Worm (Caenorhabditis elegans): Measurements from ENCODE around the gene W04E12.3.

W04E12.3 gene

DNA sequence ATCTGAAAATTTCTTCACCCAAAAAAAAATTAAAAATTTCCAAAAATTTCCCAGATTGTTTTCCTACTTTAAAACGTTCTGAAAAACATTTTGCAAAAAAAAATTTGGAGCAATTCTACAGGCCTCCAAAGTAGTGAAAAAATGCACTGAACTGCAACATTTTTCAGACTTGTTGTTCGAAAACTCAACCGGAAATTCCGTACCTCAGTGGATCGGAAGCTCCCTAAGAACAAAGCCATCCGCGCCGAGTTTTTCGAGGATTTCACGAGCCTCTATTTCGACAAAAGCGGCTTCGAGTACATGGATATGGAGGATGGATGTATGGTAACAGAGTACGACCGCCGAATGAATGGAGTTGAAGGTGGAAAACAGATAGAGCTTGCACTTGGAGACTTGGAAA, 3.6 kb upstream of the W04E12.3 start, which contains the start of gene fbxa-131:
TSS of gene fbxa-131 (plus strand) at position 301 of the 400 bp plus-strand sequence.
- TF ChIP-seq elt-3 (tag; optimal IDR thresholded peaks at IDR 0.05), result no peak
- no peak for TF ChIP-seq ceh-82 (tag; optimal IDR thresholded peaks at IDR 0.05)
- no peak for TF ChIP-seq egl-27 (tag; optimal IDR thresholded peaks at IDR 0.05)
- no peak for TF ChIP-seq fos-1 (tag; optimal IDR thresholded peaks at IDR 0.05)
- no peak for TF ChIP-seq egl-5 (tag; optimal IDR thresholded peaks at IDR 0.05)
- no peak for TF ChIP-seq hmg-11 (tag; optimal IDR thresholded peaks at IDR 0.05)
- TF ChIP-seq lsy-12 (tag; optimal IDR thresholded peaks at IDR 0.05), result no peak

DNA sequence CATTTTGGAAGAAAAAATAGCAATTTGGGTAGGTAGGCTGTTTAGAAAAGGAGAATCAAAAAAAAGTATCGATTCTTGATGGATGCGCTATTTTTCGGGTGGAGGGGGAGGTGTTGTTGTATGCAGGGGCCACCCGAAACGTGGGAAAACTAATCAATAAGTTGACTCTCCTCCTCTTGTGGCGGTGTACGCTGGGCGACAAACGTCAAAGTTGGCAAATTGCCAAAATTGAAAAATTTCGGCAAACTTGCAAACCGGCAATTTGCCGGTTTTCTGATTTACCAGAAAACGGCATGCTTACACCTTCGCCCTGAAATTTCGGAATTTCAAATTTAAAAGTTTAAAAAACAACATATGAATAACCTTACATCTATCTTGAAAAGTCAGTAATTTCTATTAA, 717 bp upstream of the W04E12.3 start, which contains the start of gene W04E12.2:
TSS of gene W04E12.2 (minus strand) at position 101 of the 400 bp plus-strand sequence.
- TF ChIP-seq ceh-9 (tag; optimal IDR thresholded peaks at IDR 0.05), result no peak
- TF ChIP-seq pqm-1 (tag; optimal IDR thresholded peaks at IDR 0.05), result no peak
- no peak for TF ChIP-seq daf-12 (tag; optimal IDR thresholded peaks at IDR 0.05)
- TF ChIP-seq skn-1 (tag; optimal IDR thresholded peaks at IDR 0.05), result no peak
- TF ChIP-seq elt-2 (tag; optimal IDR thresholded peaks at IDR 0.05), result no peak
- no peak for TF ChIP-seq mml-1 (tag; optimal IDR thresholded peaks at IDR 0.05)
- TF ChIP-seq nfya-1 (tag; optimal IDR thresholded peaks at IDR 0.05; ENCODE audit: insufficient read depth), result no peak
- no peak for TF ChIP-seq lin-15B (tag; optimal IDR thresholded peaks at IDR 0.05)
- TF ChIP-seq nhr-28 (tag; optimal IDR thresholded peaks at IDR 0.05), result no peak
- TF ChIP-seq nhr-12 (tag; optimal IDR thresholded peaks at IDR 0.05), result no peak
- no peak for TF ChIP-seq nhr-11 (tag; optimal IDR thresholded peaks at IDR 0.05)
- no peak for TF ChIP-seq zag-1 (tag; optimal IDR thresholded peaks at IDR 0.05)
- TF ChIP-seq nhr-43 (tag; optimal IDR thresholded peaks at IDR 0.05; ENCODE audit: poor library complexity, severe bottlenecking), result no peak

DNA sequence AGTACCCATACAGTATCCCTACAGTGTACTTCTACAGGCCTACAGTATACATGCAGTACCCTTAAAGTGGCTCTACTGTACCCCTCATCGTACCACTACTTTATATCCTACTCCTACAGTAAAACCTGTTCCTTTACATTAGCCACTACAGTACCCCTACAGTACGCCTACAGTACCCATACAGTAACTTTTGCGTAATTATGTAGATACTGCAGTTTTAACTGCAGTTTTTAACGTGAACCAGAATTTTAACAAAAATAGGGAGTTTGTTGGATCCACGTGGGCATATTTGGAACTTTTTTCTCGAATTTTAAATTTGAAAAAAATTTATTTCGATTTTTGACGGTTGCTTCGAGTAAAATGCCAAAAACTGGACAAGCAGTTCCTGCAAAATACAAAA, 1.6 kb downstream of the W04E12.3 start, which contains the start of gene W04E12.4:
TSS of gene W04E12.4 (plus strand) at position 301 of the 400 bp plus-strand sequence.
- TF ChIP-seq nhr-11 (tag; optimal IDR thresholded peaks at IDR 0.05) (no peak), nhr-77 (tag; optimal IDR thresholded peaks at IDR 0.05) (no peak), nhr-237 (tag; optimal IDR thresholded peaks at IDR 0.05) (no peak), ama-1 (optimal IDR thresholded peaks at IDR 0.05) (no peak), ceh-82 (tag; optimal IDR thresholded peaks at IDR 0.05) (no peak), nhr-76 (tag; optimal IDR thresholded peaks at IDR 0.05) (no peak), ceh-16 (tag; optimal IDR thresholded peaks at IDR 0.05) (no peak), elt-1 (tag; optimal IDR thresholded peaks at IDR 0.05) (no peak), lin-15B (tag; optimal IDR thresholded peaks at IDR 0.05) (no peak), daf-12 (tag; optimal IDR thresholded peaks at IDR 0.05) (no peak), jun-1 (tag; optimal IDR thresholded peaks at IDR 0.05) (no peak), unc-62 (GFP tag; optimal IDR thresholded peaks at IDR 0.05) (no peak), unc-39 (tag; optimal IDR thresholded peaks at IDR 0.05) (no peak)

DNA sequence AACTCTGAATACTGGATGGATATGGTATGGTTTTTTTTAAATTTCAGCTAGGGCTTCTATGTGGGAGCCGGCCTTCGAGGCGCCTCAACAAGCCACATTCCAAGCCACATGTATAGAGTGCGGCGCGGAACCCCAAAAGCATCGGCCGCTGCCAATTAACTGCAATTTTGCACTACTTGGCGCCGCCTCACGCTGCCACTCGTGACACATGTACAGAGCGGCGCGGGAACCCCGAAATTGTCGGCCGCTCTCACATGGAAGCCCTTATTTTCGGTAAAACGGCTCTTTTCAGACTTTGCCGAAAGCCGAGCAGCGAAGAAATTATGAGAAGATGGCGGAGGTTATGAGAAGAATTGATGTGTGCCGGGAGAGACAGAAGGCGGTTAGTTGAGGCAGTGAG, 2.0 kb downstream of the W04E12.3 start:
- TF ChIP-seq tbx-2 (tag; optimal IDR thresholded peaks at IDR 0.05), result no peak
- no peak for TF ChIP-seq nhr-28 (tag; optimal IDR thresholded peaks at IDR 0.05)
- TF ChIP-seq elt-1 (tag; optimal IDR thresholded peaks at IDR 0.05), result no peak

DNA sequence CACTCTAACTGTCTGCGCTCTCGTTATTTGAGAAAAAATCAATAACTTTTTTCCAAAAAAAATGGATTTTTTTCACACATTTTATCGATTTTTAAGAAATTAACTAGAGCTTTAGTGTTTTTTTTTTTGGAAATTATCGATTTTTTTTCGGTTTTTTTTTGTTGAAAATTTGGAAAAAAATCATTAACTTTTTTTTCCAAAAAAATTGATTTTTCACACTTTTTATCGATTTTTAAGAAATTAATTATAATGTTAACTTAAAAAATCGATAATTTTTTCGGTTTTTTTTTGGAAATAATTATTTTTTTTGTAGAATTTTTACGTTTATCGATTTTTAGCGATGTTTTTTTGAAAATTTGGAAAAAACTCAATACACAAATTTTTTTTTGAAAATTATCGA, 2.5 kb downstream of the W04E12.3 start:
- TF ChIP-seq ztf-11 (tag; optimal IDR thresholded peaks at IDR 0.05) (no peak), ceh-28 (tag; optimal IDR thresholded peaks at IDR 0.05) (peak; percentile 85)

ce11 chrV:19745852-19746251, 4.1 kb downstream of the W04E12.3 start, which contains the start of gene W04E12.5:
TSS of gene W04E12.5 (plus strand) at chrV:19746152.
- TF ChIP-seq ama-1 (optimal IDR thresholded peaks at IDR 0.05), result no peak
- no peak for TF ChIP-seq lin-15B (tag; optimal IDR thresholded peaks at IDR 0.05)
- TF ChIP-seq elt-1 (tag; optimal IDR thresholded peaks at IDR 0.05), result no peak
- no peak for TF ChIP-seq mml-1 (tag; optimal IDR thresholded peaks at IDR 0.05)
- no peak for TF ChIP-seq sea-2 (GFP tag; optimal IDR thresholded peaks at IDR 0.05)
- no peak for TF ChIP-seq jun-1 (tag; optimal IDR thresholded peaks at IDR 0.05)
